Worm (Caenorhabditis elegans): Measurements from ENCODE around the gene K02F6.7.

DNA sequence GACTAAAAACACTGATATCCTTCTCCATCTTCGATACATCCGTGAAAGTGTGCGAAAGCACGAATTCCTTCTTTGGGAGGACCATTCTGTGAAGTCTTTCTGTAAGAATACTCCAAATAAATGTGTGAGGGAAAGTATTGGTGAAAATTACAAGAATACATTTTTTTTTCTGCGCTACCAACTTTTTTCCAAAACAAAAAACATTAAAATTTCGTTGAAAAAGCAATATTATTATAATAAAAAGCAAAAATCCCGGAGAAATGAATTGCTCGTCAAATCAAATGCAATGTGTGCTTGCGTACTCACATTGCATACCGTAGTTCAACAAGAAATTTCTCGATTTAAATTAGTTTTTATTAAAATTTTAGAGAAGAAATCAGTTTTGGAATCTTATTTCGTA lies 15.7 kb downstream of the K02F6.7 start, which contains the start of gene bath-13:
- TF ChIP-seq lin-11 (tag; optimal IDR thresholded peaks at IDR 0.05) (no peak), egl-27 (tag; optimal IDR thresholded peaks at IDR 0.05) (no peak), blmp-1 (tag; optimal IDR thresholded peaks at IDR 0.05; ENCODE audit: insufficient read depth) (no peak), ama-1 (optimal IDR thresholded peaks at IDR 0.05) (no peak), lsy-2 (tag; optimal IDR thresholded peaks at IDR 0.05) (no peak), nhr-12 (tag; optimal IDR thresholded peaks at IDR 0.05) (no peak), skn-1 (tag; optimal IDR thresholded peaks at IDR 0.05) (no peak), fos-1 (tag; optimal IDR thresholded peaks at IDR 0.05) (no peak), ceh-82 (tag; optimal IDR thresholded peaks at IDR 0.05) (no peak)
